Worm (Caenorhabditis elegans): ENCODE data around the gene msp-53.
"Not testable (repeated sequence)": the region's sequence is repeated elsewhere in the genome, so short reads cannot be mapped to it uniquely, and the experiment has no call there.

The msp-53 gene

ce11 chrIV:5064961-5065360 is at the start of gene msp-53:
msp-53 (minus strand) TSS chrIV:5065061.
- TF ChIP-seq T22C8.4 (GFP tag; IDR thresholded peaks at IDR 0.05); cog-1 (tag; optimal IDR thresholded peaks at IDR 0.05); ref-1 (GFP tag; conservative IDR thresholded peaks at IDR 0.05): not testable (repeated sequence)

ce11 chrIV:5111533-5111932 is 46.7 kb upstream of the msp-53 start, which contains the start of gene AC7.3:
AC7.3 (plus strand) TSS chrIV:5111833.
- no peak for TF ChIP-seq ztf-29 (GFP tag; IDR thresholded peaks at IDR 0.05)
- TF ChIP-seq ztf-23 (GFP tag; IDR thresholded peaks at IDR 0.05) = no peak
- no peak for TF ChIP-seq ref-1 (GFP tag; conservative IDR thresholded peaks at IDR 0.05)
- TF ChIP-seq flt-1 (GFP tag; IDR thresholded peaks at IDR 0.05) = no peak
- TF ChIP-seq T22C8.4 (GFP tag; IDR thresholded peaks at IDR 0.05) = no peak
- TF ChIP-seq klf-2 (GFP tag; conservative IDR thresholded peaks at IDR 0.05) = no peak
- TF ChIP-seq med-1 (GFP tag; optimal IDR thresholded peaks at IDR 0.05; ENCODE audit: insufficient read depth) = no peak
- no peak for TF ChIP-seq cog-1 (tag; optimal IDR thresholded peaks at IDR 0.05)

- TF ChIP-seq ref-1 (GFP tag; conservative IDR thresholded peaks at IDR 0.05) (no peak), ztf-29 (GFP tag; IDR thresholded peaks at IDR 0.05) (no peak), cog-1 (tag; optimal IDR thresholded peaks at IDR 0.05) (no peak), tab-1 (GFP tag; IDR thresholded peaks at IDR 0.05) (no peak), flt-1 (GFP tag; IDR thresholded peaks at IDR 0.05) (no peak), klf-2 (GFP tag; conservative IDR thresholded peaks at IDR 0.05) (no peak), med-1 (GFP tag; optimal IDR thresholded peaks at IDR 0.05; ENCODE audit: insufficient read depth) (no peak), ztf-23 (GFP tag; IDR thresholded peaks at IDR 0.05) (no peak), T22C8.4 (GFP tag; IDR thresholded peaks at IDR 0.05) (no peak)
These were observed 45.6 kb upstream of the msp-53 start for ce11 chrIV:5110391-5110930.

ce11 chrIV:5109943-5110342 is 45.1 kb upstream of the msp-53 start:
- no peak for TF ChIP-seq med-1 (GFP tag; optimal IDR thresholded peaks at IDR 0.05; ENCODE audit: insufficient read depth)
- TF ChIP-seq klf-2 (GFP tag; conservative IDR thresholded peaks at IDR 0.05) = no peak
- no peak for TF ChIP-seq tab-1 (GFP tag; IDR thresholded peaks at IDR 0.05)

- TF ChIP-seq flt-1 (GFP tag; IDR thresholded peaks at IDR 0.05) (no peak), cog-1 (tag; optimal IDR thresholded peaks at IDR 0.05) (no peak)
These were observed 44.1 kb upstream of the msp-53 start for ce11 chrIV:5108971-5109370.

ce11 chrIV:5103229-5103894 is 38.5 kb upstream of the msp-53 start, which contains the start of gene C02B10.3:
C02B10.3 (minus strand) TSS chrIV:5103279.
- TF ChIP-seq T22C8.4 (GFP tag; IDR thresholded peaks at IDR 0.05) (no peak), cog-1 (tag; optimal IDR thresholded peaks at IDR 0.05) (no peak), ref-1 (GFP tag; conservative IDR thresholded peaks at IDR 0.05) (no peak), ztf-23 (GFP tag; IDR thresholded peaks at IDR 0.05) (no peak), ztf-29 (GFP tag; IDR thresholded peaks at IDR 0.05) (no peak), klf-2 (GFP tag; conservative IDR thresholded peaks at IDR 0.05) (no peak)

ce11 chrIV:5101945-5102344 is 37.1 kb upstream of the msp-53 start:
- TF ChIP-seq T22C8.4 (GFP tag; IDR thresholded peaks at IDR 0.05) (no peak), flt-1 (GFP tag; IDR thresholded peaks at IDR 0.05) (no peak), ztf-23 (GFP tag; IDR thresholded peaks at IDR 0.05) (no peak), cog-1 (tag; optimal IDR thresholded peaks at IDR 0.05) (no peak), med-1 (GFP tag; optimal IDR thresholded peaks at IDR 0.05; ENCODE audit: insufficient read depth) (no peak), klf-2 (GFP tag; conservative IDR thresholded peaks at IDR 0.05) (no peak), ztf-29 (GFP tag; IDR thresholded peaks at IDR 0.05) (no peak), ref-1 (GFP tag; conservative IDR thresholded peaks at IDR 0.05) (no peak), tab-1 (GFP tag; IDR thresholded peaks at IDR 0.05) (no peak)

ce11 chrIV:5100145-5100544 is 35.3 kb upstream of the msp-53 start:
- TF ChIP-seq ref-1 (GFP tag; conservative IDR thresholded peaks at IDR 0.05) (no peak), ztf-23 (GFP tag; IDR thresholded peaks at IDR 0.05) (peak; percentile 52; the same call in 1 of the 2 replicates)

- no peak for TF ChIP-seq flt-1 (GFP tag; IDR thresholded peaks at IDR 0.05)
- no peak for TF ChIP-seq med-1 (GFP tag; optimal IDR thresholded peaks at IDR 0.05; ENCODE audit: insufficient read depth)
- no peak for TF ChIP-seq ref-1 (GFP tag; conservative IDR thresholded peaks at IDR 0.05)
- TF ChIP-seq klf-2 (GFP tag; conservative IDR thresholded peaks at IDR 0.05) = no peak
These were observed 28.6 kb upstream of the msp-53 start for ce11 chrIV:5093462-5093861.

ce11 chrIV:5090993-5091793 is 26.3 kb upstream of the msp-53 start, which contains the start of the genes snpn-1 and C02B10.4:
snpn-1 (minus strand) TSS chrIV:5091043.
C02B10.4 (plus strand) TSS chrIV:5091586.
- TF ChIP-seq cog-1 (tag; optimal IDR thresholded peaks at IDR 0.05) (no peak), tab-1 (GFP tag; IDR thresholded peaks at IDR 0.05) (no peak), flt-1 (GFP tag; IDR thresholded peaks at IDR 0.05) (no peak), ztf-23 (GFP tag; IDR thresholded peaks at IDR 0.05) (no peak), T22C8.4 (GFP tag; IDR thresholded peaks at IDR 0.05) (peak; percentile 60; the same call in 1 of the 2 replicates)

All from whole organism, midembryonic.